Worm (Caenorhabditis elegans) whole organism, L3 larva: ENCODE measurements around the gene F28H6.8.

ENCODE experiments used
- ZK546.5 ChIP-seq: sonication (generic microtip); optimal IDR thresholded peaks from 2 replicates; lab custom pipeline; 2017; ENCODE audit warnings: missing biosample characterization, missing genetic modification characterization
- lin-39 ChIP-seq: fragments of 150-350 bp; optimal IDR thresholded peaks from 2 replicates; lab custom pipeline; 2018; ENCODE audit warnings: missing biosample characterization, missing genetic modification reagents, missing genetic modification characterization
- skn-1 ChIP-seq: fragments of 150-350 bp; optimal IDR thresholded peaks from 2 replicates; lab custom pipeline; 2014; ENCODE audit warnings: missing biosample characterization, missing genetic modification characterization
- snpc-4 ChIP-seq: fragments of 150-350 bp; optimal IDR thresholded peaks from 2 replicates; lab custom pipeline; 2014; ENCODE audit warnings: missing biosample characterization, missing genetic modification characterization

DNA sequence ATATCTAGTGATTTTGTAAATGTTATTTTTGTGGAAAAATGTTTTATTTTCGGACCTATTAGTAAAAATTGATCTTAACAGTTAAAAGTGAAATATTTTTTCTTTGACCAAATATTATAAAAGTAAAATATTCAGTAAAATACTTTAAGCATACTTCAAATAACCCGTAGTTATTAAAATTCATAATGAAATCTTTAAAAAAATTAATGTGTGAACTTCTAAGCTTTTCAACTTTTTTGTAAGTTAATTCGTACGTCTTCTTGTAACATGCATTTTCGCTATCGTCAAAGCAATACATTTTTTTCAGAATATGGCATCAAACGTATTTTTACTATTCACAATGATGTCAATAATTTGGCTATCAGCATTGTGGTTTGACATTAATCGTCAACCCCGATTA, 41.6 kb upstream of the F28H6.8 start, which contains the start of gene C37E2.2:
- TF ChIP-seq skn-1 (tag; lab: Kevin White, UChicago) (no peak), lin-39 (tag; lab: Kevin White, UChicago) (no peak), snpc-4 (no peak), ZK546.5 (tag; lab: Kevin White, UChicago) (no peak)
